Worm (Caenorhabditis elegans): ENCODE results near the gene asna-1.

DNA sequence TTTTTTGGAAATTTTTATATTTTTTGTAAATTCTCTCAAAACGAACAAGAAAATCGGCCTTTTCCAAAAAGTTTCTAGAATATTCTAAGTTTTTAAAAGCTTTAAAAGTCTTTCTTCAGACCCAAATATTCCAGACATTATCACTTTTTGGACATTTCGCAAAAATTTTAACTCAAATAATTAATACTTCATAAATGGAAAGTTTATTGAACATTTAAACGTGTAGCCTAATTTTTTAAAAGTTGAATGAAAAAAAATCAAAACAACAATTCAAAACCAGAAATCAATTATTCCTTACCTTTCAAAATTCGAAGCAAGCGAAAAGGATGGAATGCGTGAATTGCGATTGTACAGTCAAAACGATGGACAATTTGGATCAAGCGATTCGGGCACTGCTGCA is 24.9 kb downstream of the asna-1 start, which contains the start of gene ZK637.15:
- TF ChIP-seq dao-5 (tag; optimal IDR thresholded peaks at IDR 0.05) (no peak), him-1 (tag; optimal IDR thresholded peaks at IDR 0.05) (no peak)

All from whole organism, L4/young adult.